Worm (Caenorhabditis elegans) whole organism, L3 larva: ENCODE results near the gene C24H11.2.

Source experiments
- aly-2 ChIP-seq: fragments of 150-350 bp; optimal IDR thresholded peaks from 2 replicates; lab custom pipeline; 2014; ENCODE audit warnings: missing biosample characterization, missing genetic modification characterization
- fkh-10 ChIP-seq: sonication (generic microtip); optimal IDR thresholded peaks from 2 replicates; lab custom pipeline; 2017; ENCODE audit warnings: missing biosample characterization, missing genetic modification reagents, missing genetic modification characterization
- jun-1 ChIP-seq: fragments of 150-350 bp; optimal IDR thresholded peaks from 2 replicates; lab custom pipeline; 2014; ENCODE audit warnings: missing biosample characterization, missing genetic modification reagents, missing genetic modification characterization
- mdl-1 ChIP-seq: fragments of 150-350 bp; optimal IDR thresholded peaks from 2 replicates; lab custom pipeline; 2014; ENCODE audit warnings: missing biosample characterization, missing genetic modification characterization
- nhr-23 ChIP-seq: fragments of 150-350 bp; optimal IDR thresholded peaks from 2 replicates; lab custom pipeline; 2014; ENCODE audit warnings: missing biosample characterization, missing genetic modification reagents, missing genetic modification characterization
- nhr-237 ChIP-seq: fragments of 150-350 bp; optimal IDR thresholded peaks from 2 replicates; lab custom pipeline; 2014; ENCODE audit warnings: missing biosample characterization, missing genetic modification characterization
- nhr-77 ChIP-seq: fragments of 150-350 bp; optimal IDR thresholded peaks from 2 replicates; lab custom pipeline; 2014; ENCODE audit warnings: missing biosample characterization, missing genetic modification characterization
- pha-4 ChIP-seq: fragments of 150-350 bp; optimal IDR thresholded peaks from 2 replicates; lab custom pipeline; 2014; ENCODE audit warnings: missing biosample characterization, missing genetic modification reagents, missing genetic modification characterization
- unc-39 ChIP-seq: sonication (generic microtip); optimal IDR thresholded peaks from 4 replicates; lab custom pipeline; 2017; ENCODE audit warnings: missing biosample characterization, missing genetic modification characterization
- ztf-11 ChIP-seq: fragments of 150-350 bp; optimal IDR thresholded peaks from 2 replicates; lab custom pipeline; 2014; ENCODE audit warnings: missing biosample characterization, missing genetic modification characterization
- ztf-4 ChIP-seq: fragments of 150-350 bp; optimal IDR thresholded peaks from 2 replicates; lab custom pipeline; 2014; ENCODE audit warnings: missing biosample characterization, missing genetic modification characterization

DNA sequence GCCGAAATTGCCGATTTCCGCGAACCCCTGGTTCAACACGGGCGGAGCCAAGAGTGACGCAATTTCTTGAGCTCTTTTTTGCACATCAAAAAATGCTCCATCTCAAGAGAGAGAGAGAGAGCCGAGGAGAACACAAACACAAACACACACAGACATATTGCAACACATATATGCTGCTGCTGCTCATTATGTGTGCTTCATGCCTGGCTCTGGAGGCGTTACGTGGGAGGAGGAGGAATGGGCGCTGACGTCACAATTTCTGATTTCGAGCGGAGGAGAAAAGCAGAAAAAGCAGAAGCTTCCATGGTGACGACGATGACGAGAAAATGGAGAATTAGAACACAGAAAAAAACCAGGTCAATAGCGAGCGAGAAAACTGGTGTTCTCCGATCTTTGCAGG is 43.9 kb upstream of the C24H11.2 start:
- TF ChIP-seq mdl-1 (tag; lab: Kevin White, UChicago) (no peak), nhr-77 (no peak), nhr-237 (tag; lab: Kevin White, UChicago) (no peak), fkh-10 (GFP tag; lab: Kevin White, UChicago) (no peak), unc-39 (tag; lab: Kevin White, UChicago) (no peak), pha-4 (tag; lab: Kevin White, UChicago) (peak; percentile 7), ztf-11 (tag; lab: Kevin White, UChicago) (no peak), ztf-4 (no peak), nhr-23 (tag; lab: Kevin White, UChicago) (no peak), jun-1 (no peak), aly-2 (tag; lab: Kevin White, UChicago) (no peak)
